Fruit fly (Drosophila melanogaster) Kc167 (cell line): ENCODE results near the gene NUCB1.

ENCODE experiments used
- Myc ChIP-seq: fragments of >200 bp; optimal IDR thresholded peaks from 2 replicates; lab custom pipeline; 2017; ENCODE audit warnings: missing external identifiers
- Sin3A ChIP-seq: fragments of >200 bp; optimal IDR thresholded peaks from 2 replicates; lab custom pipeline; 2018; ENCODE audit warnings: missing external identifiers
- h ChIP-seq: fragments of >200 bp; optimal IDR thresholded peaks from 3 replicates; lab custom pipeline; 2018; ENCODE audit warnings: missing external identifiers
- insv ChIP-seq: fragments of >200 bp; optimal IDR thresholded peaks from 3 replicates; lab custom pipeline; 2018; ENCODE audit warnings: missing external identifiers
- psq ChIP-seq: fragments of >200 bp; optimal IDR thresholded peaks from 2 replicates; lab custom pipeline; 2017; ENCODE audit warnings: missing external identifiers
- ttk ChIP-seq: sonication (Bioruptor generic); optimal IDR thresholded peaks from 2 replicates; lab custom pipeline; 2017; ENCODE audit warnings: missing external identifiers

NUCB1 gene

DNA sequence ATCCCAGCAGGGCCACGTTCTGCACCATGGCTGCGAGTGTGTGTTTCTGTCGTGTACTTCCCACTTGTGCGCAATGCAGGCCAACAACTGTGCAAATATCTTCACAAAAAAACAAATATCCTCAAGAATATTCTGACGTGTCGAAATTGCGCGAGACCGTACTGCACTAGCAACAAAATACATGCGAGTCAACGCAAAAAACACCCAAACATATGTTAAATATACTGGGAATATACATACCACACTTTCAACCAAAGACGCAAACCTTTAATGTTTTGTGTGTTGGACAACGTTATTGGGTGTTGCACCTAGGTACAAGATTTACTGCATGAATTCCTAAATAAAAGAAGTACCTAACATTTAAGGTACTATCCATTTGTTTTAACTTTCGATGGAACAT is at the start of gene NUCB1:
NUCB1 (minus strand) TSS at position 173 of the 400 bp plus-strand sequence.
- TF ChIP-seq h (lab: Kevin White, UChicago): no peak
- TF ChIP-seq Myc (lab: Kevin White, UChicago): no peak
- TF ChIP-seq Sin3A (lab: Kevin White, UChicago): no peak
- TF ChIP-seq psq (lab: Kevin White, UChicago): no peak
- no peak for TF ChIP-seq insv (lab: Kevin White, UChicago)
- TF ChIP-seq ttk: no peak

DNA sequence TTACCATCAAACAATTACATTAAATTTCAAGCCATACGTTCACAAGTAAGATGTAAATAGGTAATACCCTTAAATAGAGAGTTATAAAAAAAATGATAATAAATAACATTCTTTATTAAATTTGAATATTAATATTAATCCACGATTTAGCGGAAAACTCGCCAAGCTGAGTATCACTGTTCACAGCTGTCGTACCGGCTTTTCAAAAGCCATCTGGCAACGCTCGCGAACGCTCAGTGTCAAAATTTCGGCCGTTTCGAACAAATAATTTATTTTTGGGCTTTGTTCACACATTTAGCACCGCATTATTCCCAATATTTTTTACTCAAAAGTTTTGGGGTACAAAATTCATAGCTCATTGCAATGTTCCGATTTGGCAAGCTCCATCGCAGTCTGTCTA is 47.4 kb upstream of the NUCB1 start, which contains the start of gene TrpRS-m:
TrpRS-m (plus strand) TSS at position 211 of the 400 bp plus-strand sequence.
- TF ChIP-seq h (lab: Kevin White, UChicago) (no peak), ttk (no peak), Sin3A (lab: Kevin White, UChicago) (no peak), Myc (lab: Kevin White, UChicago) (no peak), insv (lab: Kevin White, UChicago) (no peak), psq (lab: Kevin White, UChicago) (no peak)

DNA sequence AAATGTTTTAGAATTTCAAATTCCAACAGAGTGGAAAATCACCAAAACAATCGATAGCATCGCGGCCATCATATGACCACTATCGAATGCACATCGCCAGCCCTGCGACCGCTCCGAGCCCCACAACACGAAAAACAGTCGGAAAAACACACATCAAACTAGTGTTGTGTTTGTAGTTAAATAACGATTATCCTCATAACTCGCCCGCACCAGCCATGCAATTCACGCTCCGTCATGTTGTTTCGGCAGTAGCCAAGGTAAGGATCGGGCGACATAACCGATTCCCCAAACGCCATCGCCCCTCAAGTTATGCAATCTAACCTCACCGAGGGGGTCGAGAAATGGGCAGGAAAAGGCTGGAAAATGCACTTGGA is 44.9 kb upstream of the NUCB1 start:
- TF ChIP-seq insv (lab: Kevin White, UChicago) (no peak), h (lab: Kevin White, UChicago) (no peak), Sin3A (lab: Kevin White, UChicago) (no peak), ttk (no peak), Myc (lab: Kevin White, UChicago) (no peak), psq (lab: Kevin White, UChicago) (no peak)

DNA sequence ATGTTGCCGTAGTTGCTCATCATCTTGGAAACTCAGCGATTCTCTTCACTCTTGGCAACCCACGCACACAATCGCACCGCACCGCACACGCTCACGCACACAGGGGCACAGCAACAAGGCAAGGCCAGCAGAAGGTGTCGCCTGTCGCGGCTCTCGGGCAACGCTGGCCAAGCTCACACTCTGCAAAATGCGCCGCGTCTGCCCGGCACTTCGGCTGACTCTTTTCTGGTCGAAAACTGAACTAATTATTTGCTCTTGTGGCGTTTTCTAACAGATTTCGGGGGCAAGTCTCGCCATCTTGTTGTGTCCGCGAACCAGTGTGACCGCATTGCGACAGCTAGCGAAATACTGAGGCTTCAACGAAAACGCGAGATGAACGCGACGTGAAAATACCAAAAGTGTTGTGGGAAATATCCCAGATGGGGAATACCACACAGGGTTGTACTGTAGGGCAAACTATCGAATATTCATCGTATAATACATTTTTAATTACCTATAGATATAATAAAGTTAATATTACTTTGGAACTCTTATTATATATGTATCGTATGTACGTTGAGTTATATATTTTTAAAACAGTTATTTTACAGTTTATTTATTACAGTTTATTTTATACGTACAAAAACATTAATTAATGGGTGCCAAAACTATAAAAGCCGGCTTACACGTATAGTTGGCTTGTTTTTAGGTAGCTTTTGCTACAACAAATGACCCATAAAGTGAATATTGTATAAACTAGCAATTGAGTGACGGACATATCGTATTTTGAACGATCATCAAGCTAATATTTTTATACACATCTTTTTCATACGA is 44.3 kb upstream of the NUCB1 start, which contains the start of the genes MED19 and CG7430:
MED19 (minus strand) TSS at position 333 of the 813 bp plus-strand sequence.
CG7430 (plus strand) TSS at position 748 of the 813 bp plus-strand sequence.
- TF ChIP-seq Sin3A (lab: Kevin White, UChicago): no peak
- no peak for TF ChIP-seq Myc (lab: Kevin White, UChicago)
- no peak for TF ChIP-seq ttk
- no peak for TF ChIP-seq psq (lab: Kevin White, UChicago)
- TF ChIP-seq h (lab: Kevin White, UChicago): no peak
- TF ChIP-seq insv (lab: Kevin White, UChicago): no peak

DNA sequence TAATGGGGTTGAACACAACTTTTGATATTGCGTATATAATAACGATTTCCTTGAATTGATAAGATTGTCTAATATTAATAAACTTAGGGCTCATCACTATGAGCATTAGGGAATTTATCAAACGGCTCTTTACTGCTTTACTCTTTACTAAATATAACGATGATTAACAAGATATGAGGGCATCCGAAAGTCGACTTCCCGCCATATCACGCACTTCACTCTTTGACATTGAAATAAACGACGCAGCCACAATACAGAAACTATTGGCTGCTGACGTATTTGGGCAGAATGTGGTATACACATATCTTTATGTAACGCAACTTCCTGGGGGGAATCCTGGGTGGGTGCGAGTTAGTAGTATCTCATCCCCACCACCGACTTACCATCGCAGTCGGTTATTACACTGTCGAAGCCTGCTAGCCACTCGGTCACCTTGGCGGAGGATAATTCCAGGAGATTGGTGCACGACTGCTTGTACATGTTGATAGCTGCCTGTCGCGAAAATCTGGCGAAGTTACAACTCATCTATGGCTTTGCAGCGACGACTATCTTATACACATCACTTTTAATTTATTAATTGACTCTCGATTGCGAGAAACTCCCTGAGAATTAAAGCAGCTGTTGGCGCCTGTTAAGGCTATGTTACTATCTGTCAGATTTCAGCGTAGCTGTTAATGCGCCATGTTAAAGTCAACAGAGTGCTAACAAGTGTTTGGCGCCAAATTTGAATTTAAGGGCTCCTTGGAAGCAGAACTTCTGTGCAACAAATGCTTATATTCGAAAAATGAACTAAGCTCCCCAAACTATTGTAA is 41.0 kb upstream of the NUCB1 start, which contains the start of gene CG5567:
CG5567 (minus strand) TSS at position 653 of the 812 bp plus-strand sequence.
- TF ChIP-seq Sin3A (lab: Kevin White, UChicago) (no peak), Myc (lab: Kevin White, UChicago) (no peak), insv (lab: Kevin White, UChicago) (no peak), psq (lab: Kevin White, UChicago) (no peak), ttk (no peak), h (lab: Kevin White, UChicago) (no peak)

DNA sequence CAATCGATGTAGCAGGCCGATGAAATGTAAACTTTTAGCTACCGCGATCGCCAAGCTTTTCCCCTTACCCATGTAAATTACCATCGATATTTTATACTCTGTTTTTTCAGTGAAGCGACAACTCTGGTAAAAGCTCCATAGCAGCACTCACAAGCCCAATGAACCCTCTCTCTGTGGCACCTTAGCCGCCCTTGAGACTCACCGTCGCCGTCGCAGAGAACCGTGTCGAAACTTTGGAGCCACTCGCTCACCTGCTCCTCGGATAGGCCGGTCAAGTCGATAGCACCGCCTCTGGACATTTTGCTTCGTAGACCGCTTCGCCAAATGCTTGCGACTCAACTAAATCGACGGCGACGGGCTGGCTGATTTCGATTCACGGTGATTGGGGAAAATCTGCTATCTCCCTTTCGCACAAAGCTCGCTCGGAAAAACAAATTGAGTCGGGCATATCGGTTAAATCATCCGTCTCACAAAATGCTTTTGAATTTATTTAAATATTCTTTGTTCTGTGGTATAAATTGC is 39.1 kb upstream of the NUCB1 start, which contains the start of gene CG5577:
CG5577 (minus strand) TSS at position 343 of the 522 bp plus-strand sequence.
- TF ChIP-seq h (lab: Kevin White, UChicago) (no peak), Myc (lab: Kevin White, UChicago) (no peak), Sin3A (lab: Kevin White, UChicago) (no peak), psq (lab: Kevin White, UChicago) (no peak), ttk (no peak), insv (lab: Kevin White, UChicago) (no peak)

DNA sequence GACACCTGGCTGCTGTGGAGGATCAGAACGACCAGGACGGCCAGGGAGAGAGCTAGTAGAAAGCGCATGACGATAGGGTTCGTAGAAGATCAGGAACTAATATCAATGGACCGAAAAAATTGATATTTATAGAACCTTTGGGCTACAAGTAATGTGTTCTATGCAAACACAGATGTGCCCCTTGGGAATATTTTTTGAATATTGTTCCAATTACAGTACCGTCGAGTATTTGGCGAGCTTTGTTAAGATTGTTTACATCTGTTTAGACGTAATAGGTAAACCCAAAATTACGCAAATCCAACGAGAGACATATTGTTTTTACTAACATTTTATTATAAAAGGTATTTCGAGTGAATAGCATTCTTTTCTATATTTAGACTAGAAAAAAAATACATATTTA is 33.0 kb upstream of the NUCB1 start, which contains the start of gene CG32189:
CG32189 (minus strand) TSS at position 101 of the 400 bp plus-strand sequence.
- TF ChIP-seq Myc (lab: Kevin White, UChicago) (no peak), h (lab: Kevin White, UChicago) (no peak), psq (lab: Kevin White, UChicago) (no peak), insv (lab: Kevin White, UChicago) (no peak), Sin3A (lab: Kevin White, UChicago) (no peak), ttk (no peak)

DNA sequence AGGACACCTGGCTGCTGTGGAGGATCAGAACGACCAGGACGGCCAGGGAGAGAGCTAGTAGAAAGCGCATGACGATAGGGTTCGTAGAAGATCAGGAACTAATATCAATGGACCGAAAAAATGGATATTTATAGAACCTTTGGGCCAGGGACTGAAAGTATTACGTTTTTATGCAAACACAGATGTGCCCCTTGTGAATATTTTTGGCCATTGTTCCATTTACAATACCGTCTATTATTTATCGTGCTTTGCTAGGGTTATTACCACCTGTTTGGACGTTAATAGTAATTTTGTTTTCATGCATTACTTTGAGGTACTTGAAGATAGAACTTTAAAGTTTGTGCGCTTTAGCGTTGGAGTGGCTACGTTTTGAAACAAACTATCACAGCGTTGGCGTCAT is 31.4 kb upstream of the NUCB1 start, which contains the start of gene CG32188:
CG32188 (minus strand) TSS at position 101 of the 400 bp plus-strand sequence.
- TF ChIP-seq Myc (lab: Kevin White, UChicago) (no peak), psq (lab: Kevin White, UChicago) (no peak), Sin3A (lab: Kevin White, UChicago) (no peak), insv (lab: Kevin White, UChicago) (no peak), ttk (no peak), h (lab: Kevin White, UChicago) (no peak)

DNA sequence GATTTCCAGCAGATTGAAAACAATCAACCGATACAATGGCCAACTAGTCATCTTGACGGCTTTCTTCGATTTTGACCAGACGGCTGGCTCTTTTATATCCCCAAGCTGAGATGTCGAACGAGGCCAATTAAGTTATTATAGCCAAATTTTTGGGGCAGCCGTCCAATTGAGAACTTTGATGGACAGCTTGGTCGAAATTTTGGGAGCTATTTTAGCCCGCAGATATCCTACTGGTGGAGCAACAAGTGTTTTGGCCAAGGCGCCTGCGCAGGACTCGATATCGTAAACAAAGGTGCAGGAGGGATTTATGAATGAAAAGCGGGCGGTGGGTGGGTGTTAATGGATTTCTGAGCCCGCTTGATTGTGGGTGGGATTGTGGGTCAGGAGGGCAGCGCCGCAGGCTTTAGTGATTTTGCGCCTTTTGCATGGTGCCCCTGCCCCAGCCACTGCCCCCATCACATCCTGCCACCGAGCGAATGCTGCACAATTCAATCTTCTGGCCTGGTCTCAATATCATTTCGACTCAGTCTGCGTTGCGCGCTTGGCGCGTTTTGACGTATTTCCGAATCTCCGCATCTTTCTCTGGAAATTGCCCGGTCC is 20.8 kb upstream of the NUCB1 start, which contains the start of the genes Ir75c and Grd:
Ir75c (minus strand) TSS at position 51 of the 600 bp plus-strand sequence.
Grd (plus strand) TSS at position 550 of the 600 bp plus-strand sequence.
- TF ChIP-seq Myc (lab: Kevin White, UChicago): no peak
- TF ChIP-seq insv (lab: Kevin White, UChicago): no peak
- TF ChIP-seq Sin3A (lab: Kevin White, UChicago): no peak
- no peak for TF ChIP-seq h (lab: Kevin White, UChicago)
- no peak for TF ChIP-seq ttk
- no peak for TF ChIP-seq psq (lab: Kevin White, UChicago)

DNA sequence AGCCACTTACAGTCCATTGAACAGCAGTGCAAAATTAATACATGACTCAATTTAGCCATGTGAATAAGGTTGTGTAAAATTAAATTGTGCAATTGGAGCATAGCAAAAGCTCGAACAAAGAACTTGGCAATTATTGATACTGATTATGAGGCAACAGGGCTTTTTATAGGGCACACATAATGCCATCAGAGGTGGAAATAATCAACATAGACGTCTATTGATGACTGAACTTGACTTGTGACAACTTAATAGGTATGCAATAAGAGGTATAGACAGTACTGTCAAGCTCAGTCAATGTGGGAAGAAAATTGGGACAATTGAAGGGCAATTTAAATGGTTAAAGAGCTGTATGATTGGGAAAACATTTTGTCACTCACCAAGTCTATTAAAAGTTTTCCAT is 18.0 kb upstream of the NUCB1 start, which contains the start of gene Ir75b:
Ir75b (minus strand) TSS at position 101 of the 400 bp plus-strand sequence.
- no peak for TF ChIP-seq Myc (lab: Kevin White, UChicago)
- no peak for TF ChIP-seq insv (lab: Kevin White, UChicago)
- TF ChIP-seq Sin3A (lab: Kevin White, UChicago): no peak
- TF ChIP-seq h (lab: Kevin White, UChicago): no peak
- TF ChIP-seq psq (lab: Kevin White, UChicago): no peak
- no peak for TF ChIP-seq ttk
